Fruit fly (Drosophila melanogaster) whole organism, prepupa: ENCODE measurements around the gene Muc12Ea.

Experiments used
- CG10631 ChIP-seq: fragments of 200-800 bp; sonication (Bioruptor generic); optimal IDR thresholded peaks from 2 replicates; lab custom pipeline; 2016; ENCODE audit warnings: missing biosample characterization, missing genetic modification characterization
- CG10669 ChIP-seq: fragments of 200-800 bp; sonication (Bioruptor generic); optimal IDR thresholded peaks from 3 replicates; lab custom pipeline; 2018; ENCODE audit warnings: missing biosample characterization, mild to moderate bottlenecking, missing genetic modification characterization, moderate library complexity
- CG11294 ChIP-seq: fragments of 200-800 bp; sonication (Bioruptor generic); IDR thresholded peaks from 2 replicates; pipeline ENCODE4 v1.3.6; 2022; ENCODE audit warnings: missing biosample characterization, missing genetic modification characterization
- CG11762 ChIP-seq: fragments of 200-800 bp; sonication (Bioruptor generic); optimal IDR thresholded peaks from 3 replicates; lab custom pipeline; 2016; ENCODE audit warnings: missing biosample characterization, missing genetic modification characterization; ENCODE audit not compliant: insufficient read depth
- CG11902 ChIP-seq: fragments of 200-800 bp; sonication (Bioruptor generic); optimal IDR thresholded peaks from 3 replicates; lab custom pipeline; 2016; ENCODE audit warnings: missing biosample characterization, missing genetic modification characterization
- CG1621 ChIP-seq: fragments of 200-800 bp; sonication (Bioruptor generic); optimal IDR thresholded peaks from 3 replicates; lab custom pipeline; 2018; ENCODE audit warnings: missing biosample characterization, mild to moderate bottlenecking, missing genetic modification characterization
- CG31627 ChIP-seq: fragments of 200-800 bp; sonication (Bioruptor generic); optimal IDR thresholded peaks from 3 replicates; lab custom pipeline; 2016; ENCODE audit warnings: missing biosample characterization, missing genetic modification characterization
- CG32006 ChIP-seq: fragments of 200-800 bp; sonication (Bioruptor generic); optimal IDR thresholded peaks from 3 replicates; lab custom pipeline; 2017; ENCODE audit warnings: missing biosample characterization, mild to moderate bottlenecking, missing genetic modification characterization
- CG4318 ChIP-seq: fragments of 200-800 bp; sonication (Bioruptor generic); optimal IDR thresholded peaks from 3 replicates; lab custom pipeline; 2017; ENCODE audit warnings: missing biosample characterization, mild to moderate bottlenecking, missing genetic modification characterization
- CG6163 ChIP-seq: fragments of 200-800 bp; sonication (Bioruptor generic); IDR thresholded peaks from 3 replicates; pipeline ENCODE4 v1.3.6; 2022; ENCODE audit warnings: missing biosample characterization, missing genetic modification characterization
- CG6792 ChIP-seq: fragments of 200-800 bp; sonication (Bioruptor generic); optimal IDR thresholded peaks from 3 replicates; lab custom pipeline; 2016; ENCODE audit warnings: missing biosample characterization, missing genetic modification characterization
- CG6808 ChIP-seq: fragments of 200-800 bp; sonication (Bioruptor generic); optimal IDR thresholded peaks from 3 replicates; lab custom pipeline; 2017; ENCODE audit warnings: missing biosample characterization, missing genetic modification characterization, mild to moderate bottlenecking, moderate library complexity, missing genetic modification reagents
- CG6854 ChIP-seq: fragments of 200-800 bp; sonication (Bioruptor generic); optimal IDR thresholded peaks from 2 replicates; lab custom pipeline; 2017; ENCODE audit warnings: missing biosample characterization, mild to moderate bottlenecking, missing genetic modification characterization
- CG7368 ChIP-seq: fragments of 200-800 bp; sonication (Bioruptor generic); optimal IDR thresholded peaks from 3 replicates; lab custom pipeline; 2016; ENCODE audit warnings: missing biosample characterization, missing genetic modification characterization
- CG8319 ChIP-seq: fragments of 200-800 bp; sonication (Bioruptor generic); optimal IDR thresholded peaks from 3 replicates; lab custom pipeline; 2016; ENCODE audit warnings: missing biosample characterization, missing genetic modification characterization
- Eip75B ChIP-seq: fragments of 200-800 bp; sonication (Bioruptor generic); optimal IDR thresholded peaks from 3 replicates; lab custom pipeline; 2016; ENCODE audit warnings: missing biosample characterization, missing genetic modification characterization
- Eip78C ChIP-seq: fragments of 200-800 bp; sonication (Bioruptor generic); peaks from one replicate; lab custom pipeline; 2016; ENCODE audit warnings: missing biosample characterization, missing genetic modification characterization
- Ets96B ChIP-seq: fragments of 200-800 bp; optimal IDR thresholded peaks from 2 replicates; lab custom pipeline; 2019; ENCODE audit warnings: missing biosample characterization, mild to moderate bottlenecking, missing genetic modification characterization, moderate library complexity
- Hr39 ChIP-seq: fragments of 200-800 bp; sonication (Bioruptor generic); optimal IDR thresholded peaks from 2 replicates; lab custom pipeline; 2016; ENCODE audit warnings: missing biosample characterization, missing genetic modification characterization
- Hr4 ChIP-seq: fragments of 200-800 bp; sonication (Bioruptor generic); optimal IDR thresholded peaks from 3 replicates; lab custom pipeline; 2016; ENCODE audit warnings: missing biosample characterization, missing genetic modification characterization
- Met ChIP-seq: fragments of 200-800 bp; sonication (Bioruptor generic); optimal IDR thresholded peaks from 3 replicates; lab custom pipeline; 2016; ENCODE audit warnings: missing biosample characterization, missing genetic modification characterization
- OdsH ChIP-seq: fragments of 200-800 bp; sonication (Bioruptor generic); optimal IDR thresholded peaks from 3 replicates; lab custom pipeline; 2016; ENCODE audit warnings: missing biosample characterization, missing genetic modification characterization
- Smox ChIP-seq: fragments of 200-800 bp; sonication (Bioruptor generic); optimal IDR thresholded peaks from 3 replicates; lab custom pipeline; 2016; ENCODE audit warnings: missing biosample characterization, missing genetic modification characterization
- Sox15 ChIP-seq: fragments of 200-800 bp; sonication (Bioruptor generic); optimal IDR thresholded peaks from 3 replicates; lab custom pipeline; 2016; ENCODE audit warnings: missing biosample characterization, missing genetic modification characterization
- cyc ChIP-seq: fragments of 200-800 bp; sonication (Bioruptor generic); optimal IDR thresholded peaks from 3 replicates; lab custom pipeline; 2016; ENCODE audit warnings: missing biosample characterization, missing genetic modification characterization
- dac ChIP-seq: fragments of 200-800 bp; sonication (Bioruptor generic); optimal IDR thresholded peaks from 2 replicates; lab custom pipeline; 2017; ENCODE audit warnings: missing biosample characterization, mild to moderate bottlenecking, missing genetic modification characterization
- dsx ChIP-seq: fragments of 200-800 bp; optimal IDR thresholded peaks from 3 replicates; lab custom pipeline; 2019; ENCODE audit warnings: missing biosample characterization, mild to moderate bottlenecking, missing genetic modification characterization, moderate library complexity; ENCODE audit not compliant: poor library complexity, severe bottlenecking
- eg ChIP-seq: fragments of 200-800 bp; sonication (Bioruptor generic); IDR thresholded peaks from 3 replicates; pipeline ENCODE4 v1.3.6; 2022; ENCODE audit warnings: missing biosample characterization, missing genetic modification characterization
- fd59A ChIP-seq: fragments of 200-800 bp; sonication (Bioruptor generic); optimal IDR thresholded peaks from 2 replicates; lab custom pipeline; 2017; ENCODE audit warnings: missing biosample characterization, mild to moderate bottlenecking, missing genetic modification characterization, missing genetic modification reagents
- lz ChIP-seq: fragments of 200-800 bp; sonication (Bioruptor generic); optimal IDR thresholded peaks from 3 replicates; lab custom pipeline; 2016; ENCODE audit warnings: missing biosample characterization, missing genetic modification characterization
- pdm3 ChIP-seq: fragments of 200-800 bp; sonication (Bioruptor generic); optimal IDR thresholded peaks from 3 replicates; lab custom pipeline; 2016; ENCODE audit warnings: missing biosample characterization, missing genetic modification characterization
- salr ChIP-seq, 2 experiments: fragments of 200-800 bp; sonication (Bioruptor generic); optimal IDR thresholded peaks; 3 replicates each; lab custom pipeline; 2016 to 2018; ENCODE audit warnings: missing biosample characterization in 2 of 2, missing genetic modification characterization in 2 of 2, mild to moderate bottlenecking in 1 of 2
- spab ChIP-seq: fragments of 200-800 bp; sonication (Bioruptor generic); optimal IDR thresholded peaks from 2 replicates; lab custom pipeline; 2017; ENCODE audit warnings: missing biosample characterization, mild to moderate bottlenecking, missing genetic modification characterization, missing genetic modification reagents
- ss ChIP-seq, 2 experiments: fragments of 200-800 bp; sonication (Bioruptor generic); optimal IDR thresholded peaks; 2 replicates in 1 of 2; 3 replicates in 1 of 2; lab custom pipeline; 2017 to 2018; ENCODE audit warnings: mild to moderate bottlenecking in 2 of 2, missing biosample characterization in 2 of 2, missing genetic modification characterization in 2 of 2, moderate library complexity in 1 of 2
- vri ChIP-seq: fragments of 200-800 bp; sonication (Bioruptor generic); optimal IDR thresholded peaks from 3 replicates; lab custom pipeline; 2016; ENCODE audit warnings: missing biosample characterization, mild to moderate bottlenecking, missing genetic modification characterization

Gene Muc12Ea

dm6 chrX:14242941-14243736 lies 34.4 kb upstream of the Muc12Ea start, which contains the start of gene CG32599 (continued):
- TF ChIP-seq CG11294 = no peak
- TF ChIP-seq CG7368 (GFP tag; lab: Kevin White, UChicago) = no peak
- TF ChIP-seq OdsH (GFP tag; lab: Kevin White, UChicago) = peak; percentile 3
- TF ChIP-seq Hr39 (GFP tag; lab: Kevin White, UChicago) = no peak
- TF ChIP-seq cyc (GFP tag; lab: Kevin White, UChicago) = no peak
- no peak for TF ChIP-seq CG11902 (GFP tag; lab: Kevin White, UChicago)
- TF ChIP-seq CG11762 (GFP tag; lab: Kevin White, UChicago) = no peak
- no peak for TF ChIP-seq Met (GFP tag; lab: Kevin White, UChicago)
- TF ChIP-seq CG6808 = no peak
- no peak for TF ChIP-seq spab (GFP tag; lab: Kevin White, UChicago)
- TF ChIP-seq salr (GFP tag; optimal IDR thresholded peaks at IDR 0.05; lab: Kevin White, UChicago) = no peak
- no peak for TF ChIP-seq CG1621
- TF ChIP-seq Sox15 (GFP tag; lab: Kevin White, UChicago) = no peak
- TF ChIP-seq Ets96B (tag; lab: Kevin White, UChicago) = peak; percentile 14
- TF ChIP-seq CG6854 (GFP tag; lab: Kevin White, UChicago) = no peak
- no peak for TF ChIP-seq dac (GFP tag; lab: Kevin White, UChicago)
- TF ChIP-seq pdm3 = no peak
- peak; percentile 41; the same call in 1 of the 3 replicates for TF ChIP-seq CG6163 (GFP tag; lab: Robert Waterston, UW)
- peak; percentile 1 for TF ChIP-seq Smox (GFP tag; lab: Kevin White, UChicago)
- TF ChIP-seq CG4318 (GFP tag; lab: Kevin White, UChicago) = no peak
- no peak for TF ChIP-seq CG32006 (GFP tag; lab: Kevin White, UChicago)
- TF ChIP-seq CG8319 = no peak
- no peak for TF ChIP-seq Eip75B (GFP tag; lab: Kevin White, UChicago)
- TF ChIP-seq eg (GFP tag; lab: Robert Waterston, UW) = peak; percentile 62; the same call in 2 of the 3 replicates
- TF ChIP-seq CG6792 = peak; percentile 13
- TF ChIP-seq fd59A (GFP tag; lab: Kevin White, UChicago) = no peak
- TF ChIP-seq Eip78C (GFP tag; lab: Kevin White, UChicago) = peak; percentile 39
- TF ChIP-seq CG10669 (GFP tag; lab: Kevin White, UChicago) = no peak
- no peak for TF ChIP-seq dsx (GFP tag; lab: Kevin White, UChicago)
- no peak for TF ChIP-seq ss (GFP tag; optimal IDR thresholded peaks at IDR 0.05; lab: Kevin White, UChicago)

dm6 chrX:14247035-14247786 lies 30.3 kb upstream of the Muc12Ea start, which contains the start of gene mud:
Gene mud, plus strand, starts transcription at chrX:14247732.
- TF ChIP-seq eg (GFP tag; lab: Robert Waterston, UW) (peak; percentile 33; the same call in 1 of the 3 replicates), Ets96B (tag; lab: Kevin White, UChicago) (no peak), Eip75B (GFP tag; lab: Kevin White, UChicago) (no peak), ss (GFP tag; optimal IDR thresholded peaks at IDR 0.05; lab: Kevin White, UChicago) (no peak), CG31627 (peak; percentile 11), dsx (GFP tag; lab: Kevin White, UChicago) (no peak), CG10631 (GFP tag; lab: Kevin White, UChicago) (peak; percentile 12), lz (GFP tag; lab: Kevin White, UChicago) (no peak), dac (GFP tag; lab: Kevin White, UChicago) (no peak), Hr4 (GFP tag; lab: Kevin White, UChicago) (no peak), vri (GFP tag; lab: Kevin White, UChicago) (no peak)
